Worm (Caenorhabditis elegans) whole organism, midembryonic: ENCODE results near the gene sdz-1.

Experiments
- T22C8.4 ChIP-seq: fragments of 200-800 bp; sonication (Bioruptor generic); IDR thresholded peaks from 2 replicates; pipeline ENCODE4 v1.3.6; 2022; ENCODE audit warnings: missing genetic modification characterization, missing compliant biosample characterization
- cog-1 ChIP-seq: sonication (generic microtip); optimal IDR thresholded peaks from 2 replicates; lab custom pipeline; 2016; ENCODE audit warnings: missing genetic modification characterization, missing compliant biosample characterization
- flt-1 ChIP-seq: fragments of 200-800 bp; sonication (Bioruptor generic); IDR thresholded peaks from 2 replicates; pipeline ENCODE4 v1.3.6; 2022; ENCODE audit warnings: missing genetic modification characterization, missing compliant biosample characterization
- klf-2 ChIP-seq: fragments of 200-800 bp; sonication (Bioruptor generic); conservative IDR thresholded peaks from 2 replicates; pipeline ENCODE4 v1.3.6; 2022; ENCODE audit warnings: missing genetic modification reagents, missing genetic modification characterization, missing compliant biosample characterization
- med-1 ChIP-seq: sonication (generic microtip); optimal IDR thresholded peaks from 2 replicates; lab custom pipeline; 2017; ENCODE audit warnings: missing genetic modification characterization, mild to moderate bottlenecking, missing compliant biosample characterization, antibody characterized with exemption, missing genetic modification reagents; ENCODE audit not compliant: insufficient read depth
- ref-1 ChIP-seq: fragments of 200-800 bp; sonication (Bioruptor generic); conservative IDR thresholded peaks from 2 replicates; pipeline ENCODE4 v1.3.6; 2022; ENCODE audit warnings: missing genetic modification reagents, missing genetic modification characterization, missing compliant biosample characterization
- tab-1 ChIP-seq: fragments of 200-800 bp; sonication (Bioruptor generic); IDR thresholded peaks from 2 replicates; pipeline ENCODE4 v1.3.6; 2022; ENCODE audit warnings: missing genetic modification characterization, missing compliant biosample characterization
- ztf-23 ChIP-seq: fragments of 200-800 bp; sonication (Bioruptor generic); IDR thresholded peaks from 2 replicates; pipeline ENCODE4 v1.3.6; 2022; ENCODE audit warnings: missing genetic modification reagents, missing genetic modification characterization, missing compliant biosample characterization
- ztf-29 ChIP-seq: fragments of 200-800 bp; sonication (Bioruptor generic); IDR thresholded peaks from 2 replicates; pipeline ENCODE4 v1.3.6; 2022; ENCODE audit warnings: missing genetic modification reagents, missing genetic modification characterization, missing compliant biosample characterization

DNA sequence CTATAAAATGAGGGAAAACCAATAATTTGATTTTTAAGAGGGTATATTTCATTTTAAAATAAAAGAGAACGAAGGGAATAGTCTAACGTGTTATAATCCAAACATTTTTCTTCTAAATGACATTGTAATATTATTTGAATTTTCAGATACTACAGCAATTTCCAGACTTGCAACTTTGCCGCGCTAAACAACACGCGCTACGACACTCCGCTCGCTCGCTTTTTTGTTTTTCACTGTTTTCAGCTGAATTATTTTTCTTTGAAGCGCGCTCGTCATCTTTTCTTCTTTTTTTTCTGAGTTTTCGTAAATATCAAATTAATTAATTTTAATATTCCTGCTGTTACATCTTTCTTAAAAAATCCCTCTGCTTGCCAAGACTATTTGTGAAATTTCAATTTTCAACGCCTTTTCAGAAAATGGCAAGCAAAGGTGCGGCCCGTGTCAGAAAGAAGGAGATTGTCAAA is 17.1 kb upstream of the sdz-1 start, which contains the start of gene mrpl-11:
- no peak for TF ChIP-seq flt-1
- TF ChIP-seq klf-2 (GFP tag; lab: Robert Waterston, UW), result no peak
- no peak for TF ChIP-seq tab-1 (GFP tag; lab: Robert Waterston, UW)
- TF ChIP-seq med-1 (GFP tag; lab: Kevin White, UChicago), result no peak
- no peak for TF ChIP-seq cog-1 (tag; lab: Kevin White, UChicago)
- no peak for TF ChIP-seq ztf-29 (GFP tag; lab: Robert Waterston, UW)
- TF ChIP-seq ztf-23 (GFP tag; lab: Robert Waterston, UW), result no peak
- TF ChIP-seq ref-1 (GFP tag; lab: Robert Waterston, UW), result no peak
- TF ChIP-seq T22C8.4 (GFP tag; lab: Robert Waterston, UW), result no peak
